Worm (Caenorhabditis elegans): ENCODE data around the gene uev-2.

The uev-2 gene

DNA sequence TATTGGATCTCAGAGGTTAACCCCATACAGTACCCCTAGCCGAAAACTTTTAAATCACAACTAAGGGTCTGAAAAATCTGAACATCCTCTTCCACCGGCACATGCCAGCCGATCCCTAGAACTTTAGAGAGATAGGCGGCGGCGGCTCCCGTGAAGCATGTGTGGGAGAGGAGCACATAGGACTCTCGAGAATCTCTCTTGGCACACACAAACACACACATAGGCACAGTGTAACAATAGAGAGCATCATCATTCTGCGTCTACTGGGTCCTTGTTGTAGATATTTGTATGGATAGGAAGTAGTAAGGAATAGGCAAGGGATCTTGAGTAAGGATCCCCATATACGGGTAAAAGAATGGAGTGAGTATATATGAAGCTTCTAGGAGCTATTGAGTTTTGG, 17.2 kb upstream of the uev-2 start (continued):
- TF ChIP-seq nhr-25 (tag; optimal IDR thresholded peaks at IDR 0.05; ENCODE audit: borderline replicate concordance, insufficient read depth): no peak
- TF ChIP-seq zfp-2 (tag; optimal IDR thresholded peaks at IDR 0.05): no peak

DNA sequence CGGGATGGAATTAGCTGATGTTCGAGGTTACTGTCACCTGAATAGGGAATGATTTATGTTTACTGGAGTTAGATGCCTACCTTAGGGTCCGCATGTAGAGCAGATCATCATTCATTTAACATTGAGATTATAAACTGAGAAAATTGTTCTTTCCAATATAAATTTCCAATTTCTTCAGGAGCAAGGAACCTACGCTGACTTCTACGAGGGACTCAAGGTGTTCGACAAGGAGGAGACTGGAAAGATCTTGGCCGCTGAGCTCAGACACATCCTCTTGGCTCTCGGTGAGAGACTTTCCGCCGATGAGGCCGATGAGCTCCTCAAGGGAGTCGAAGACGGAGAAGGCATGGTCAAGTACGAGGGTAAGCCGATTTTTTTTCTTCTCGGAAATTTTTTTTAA, 16.4 kb upstream of the uev-2 start:
- TF ChIP-seq set-16 (GFP tag; IDR thresholded peaks at IDR 0.05) (peak; percentile 50), mep-1 (tag; optimal IDR thresholded peaks at IDR 0.05) (no peak), unc-62 (GFP tag; optimal IDR thresholded peaks at IDR 0.05 in 1 of 2) (peak in 1 of 2 experiments; percentile 68), unc-62 (tag; optimal IDR thresholded peaks at IDR 0.05) (no peak)

DNA sequence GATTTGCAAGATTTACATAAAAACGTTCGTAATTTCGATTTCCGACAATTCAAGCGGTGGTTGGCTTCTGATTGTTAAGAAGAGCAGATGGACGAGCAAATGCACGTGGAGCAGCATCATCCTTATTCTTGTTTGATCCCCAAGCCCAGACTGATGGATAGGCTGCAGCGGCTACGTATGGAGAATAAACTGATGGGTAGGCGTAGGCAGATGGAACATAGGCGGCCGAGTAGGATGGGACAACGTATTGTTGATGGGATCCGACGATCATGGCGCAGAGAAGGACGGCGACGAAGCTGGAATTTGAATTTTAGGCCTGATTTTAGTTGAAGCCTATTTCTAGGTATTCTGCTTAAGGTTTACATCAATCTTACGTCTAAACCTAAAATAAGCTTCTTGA, 14.7 kb upstream of the uev-2 start:
- TF ChIP-seq ces-1 (GFP tag; optimal IDR thresholded peaks at IDR 0.05): no peak
- TF ChIP-seq skn-1 (tag; optimal IDR thresholded peaks at IDR 0.05): no peak
- no peak for TF ChIP-seq F49E8.2 (tag; optimal IDR thresholded peaks at IDR 0.05; ENCODE audit: borderline replicate concordance)
- no peak for TF ChIP-seq mxl-2 (GFP tag; conservative IDR thresholded peaks at IDR 0.05)
- TF ChIP-seq madf-5 (GFP tag; IDR thresholded peaks at IDR 0.05): no peak
- TF ChIP-seq lim-7 (GFP tag; IDR thresholded peaks at IDR 0.05): no peak
- peak; percentile 55; the same call in 1 of the 2 replicates for TF ChIP-seq egl-43 (GFP tag; IDR thresholded peaks at IDR 0.05)
- TF ChIP-seq ceh-20 (GFP tag; IDR thresholded peaks at IDR 0.05): no peak
- 0 out of 2 replicates have a peak, but pooled peaks have one; percentile 35 for TF ChIP-seq arid-1 (GFP tag; conservative IDR thresholded peaks at IDR 0.05)

DNA sequence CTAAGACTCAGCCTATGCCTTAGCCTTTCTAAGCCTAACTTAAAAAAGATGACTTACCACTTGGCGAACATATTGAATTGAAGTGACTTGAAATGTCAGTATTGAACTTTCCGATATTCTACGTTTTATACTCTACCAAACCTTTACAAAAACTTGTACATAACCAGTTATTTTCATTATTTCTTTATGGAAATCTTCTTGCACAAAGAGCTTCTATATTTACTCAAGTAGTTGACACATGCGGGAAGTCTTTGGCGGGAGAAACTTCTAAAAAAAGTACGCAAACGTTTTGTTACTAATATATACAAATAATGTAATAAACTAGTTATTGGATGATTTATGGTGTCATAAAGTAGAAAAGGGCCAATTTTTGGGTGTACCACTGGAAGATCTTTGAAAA, 14.2 kb upstream of the uev-2 start, which contains the start of gene nspb-12:
nspb-12 (minus strand) TSS at position 101 of the 400 bp plus-strand sequence.
- TF ChIP-seq unc-62 (GFP tag; optimal IDR thresholded peaks at IDR 0.05 in 1 of 2) (no peak), unc-62 (tag; optimal IDR thresholded peaks at IDR 0.05) (no peak), php-3 (GFP tag; IDR thresholded peaks at IDR 0.05) (no peak), hlh-30 (tag; optimal IDR thresholded peaks at IDR 0.05; ENCODE audit: insufficient read depth) (no peak), aha-1 (tag) (peak; percentile 1), F37D6.2 (tag; optimal IDR thresholded peaks at IDR 0.05) (no peak), unc-39 (tag; optimal IDR thresholded peaks at IDR 0.05) (no peak)

DNA sequence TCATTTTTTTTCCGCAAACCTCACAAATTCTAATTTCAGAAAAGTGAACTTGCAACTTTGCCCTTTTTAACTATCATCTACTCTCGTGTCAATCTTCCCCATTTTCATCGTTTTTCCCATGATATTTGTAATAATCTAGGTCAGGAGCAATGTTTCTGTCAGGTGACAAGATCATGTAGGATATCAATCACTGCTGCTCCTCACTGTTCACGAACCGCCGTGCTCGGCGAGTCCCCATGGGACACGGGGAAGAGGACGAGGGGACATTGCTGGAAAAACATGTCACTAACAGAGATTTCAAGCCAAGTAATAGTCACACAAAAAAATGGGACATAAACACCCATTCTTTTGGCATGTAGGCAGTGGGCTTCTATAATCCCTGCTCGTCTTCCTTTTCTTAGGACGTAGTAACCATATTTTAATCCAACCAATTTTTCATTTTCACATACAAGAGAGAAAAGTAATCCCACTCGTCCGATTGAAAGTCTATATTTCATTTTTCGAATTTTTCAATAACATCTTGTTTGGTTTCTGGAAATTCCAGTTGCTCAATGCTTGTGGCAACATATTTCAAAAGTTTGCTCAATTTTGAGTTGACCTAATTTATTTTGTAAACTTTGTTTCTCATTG, 12.0 kb upstream of the uev-2 start:
- TF ChIP-seq ceh-20 (GFP tag; IDR thresholded peaks at IDR 0.05): peak; percentile 48; the same call in 1 of the 2 replicates
- peak in 1 of 2 experiments; percentile 86 for TF ChIP-seq unc-62 (GFP tag; optimal IDR thresholded peaks at IDR 0.05 in 1 of 2)
- TF ChIP-seq unc-62 (tag; optimal IDR thresholded peaks at IDR 0.05): no peak
- no peak for TF ChIP-seq D1046.2 (GFP tag; IDR thresholded peaks at IDR 0.05)
- peak; percentile 10 for TF ChIP-seq hlh-30 (tag; optimal IDR thresholded peaks at IDR 0.05; ENCODE audit: insufficient read depth)

DNA sequence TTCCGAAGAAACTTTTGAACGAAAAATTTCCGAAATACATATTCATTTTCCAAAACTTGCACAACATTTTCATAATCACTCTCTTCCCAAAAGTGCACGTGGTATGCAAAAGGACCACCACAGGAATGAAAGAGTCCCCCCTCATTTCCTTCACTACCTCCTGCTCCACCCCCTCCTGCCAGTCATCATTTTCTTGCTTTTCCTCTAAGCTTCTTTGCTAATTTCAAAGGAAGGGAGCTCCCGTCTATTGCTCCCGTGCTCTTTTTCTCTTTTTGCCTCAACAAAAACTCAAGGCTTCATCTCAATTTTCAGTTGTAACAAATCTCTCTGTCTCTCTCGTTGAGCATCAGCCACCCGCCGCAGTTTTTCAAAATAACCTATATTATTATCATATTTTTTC, 10.1 kb upstream of the uev-2 start:
- TF ChIP-seq hlh-30 (tag; optimal IDR thresholded peaks at IDR 0.05; ENCODE audit: insufficient read depth): peak; percentile 52
- TF ChIP-seq aha-1 (tag): peak; percentile 57
- TF ChIP-seq lin-39 (tag; optimal IDR thresholded peaks at IDR 0.05): no peak

DNA sequence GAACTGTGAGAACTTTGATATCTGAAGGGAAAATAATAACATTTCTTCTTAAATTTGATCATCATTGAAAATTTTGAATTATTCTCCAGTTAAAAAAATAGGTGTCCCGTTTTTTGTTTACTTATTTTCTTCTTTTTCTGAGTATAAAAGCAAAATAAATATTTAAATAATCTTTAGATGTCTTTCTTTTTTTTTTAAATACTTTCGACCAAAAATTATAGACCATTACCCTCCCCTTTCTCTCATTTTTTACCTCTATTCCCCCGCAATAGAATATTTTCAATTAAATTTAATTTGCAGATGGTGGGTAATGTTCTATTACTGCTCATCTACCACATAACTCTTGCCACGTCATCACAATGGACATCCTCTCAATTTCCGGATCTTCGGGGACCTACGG, 9.2 kb upstream of the uev-2 start, which contains the start of gene molo-1:
molo-1 (plus strand) TSS at position 301 of the 400 bp plus-strand sequence.
- TF ChIP-seq zfp-3 (GFP tag; conservative IDR thresholded peaks at IDR 0.05) (no peak), pha-4 (GFP tag; IDR thresholded peaks at IDR 0.05) (no peak), pha-4 (tag; optimal IDR thresholded peaks at IDR 0.05) (no peak), rbr-2 (tag; optimal IDR thresholded peaks at IDR 0.05) (no peak), D1046.2 (GFP tag; IDR thresholded peaks at IDR 0.05) (no peak), egl-43 (GFP tag; IDR thresholded peaks at IDR 0.05) (no peak), ama-1 (optimal IDR thresholded peaks at IDR 0.05) (no peak), mep-1 (tag; optimal IDR thresholded peaks at IDR 0.05) (no peak), nhr-237 (tag; optimal IDR thresholded peaks at IDR 0.05) (no peak), unc-130 (GFP tag; optimal IDR thresholded peaks at IDR 0.05) (no peak), snpc-1.2 (GFP tag; IDR thresholded peaks at IDR 0.05) (no peak), lin-13 (GFP tag; optimal IDR thresholded peaks at IDR 0.05) (no peak), Y105C5A.15 (GFP tag; IDR thresholded peaks at IDR 0.05) (no peak), fkh-10 (GFP tag; optimal IDR thresholded peaks at IDR 0.05) (no peak), F10B5.3 (tag; optimal IDR thresholded peaks at IDR 0.05) (no peak), vab-7 (GFP tag; IDR thresholded peaks at IDR 0.05) (no peak), Y5F2A.4 (GFP tag; optimal IDR thresholded peaks at IDR 0.05) (no peak), dmd-9 (GFP tag; IDR thresholded peaks at IDR 0.05) (no peak), mxl-3 (GFP tag; optimal IDR thresholded peaks at IDR 0.05) (no peak), nhr-42 (GFP tag; IDR thresholded peaks at IDR 0.05) (no peak)
